Fruit fly (Drosophila melanogaster): ENCODE data around the gene Dscam4.

Gene Dscam4

DNA sequence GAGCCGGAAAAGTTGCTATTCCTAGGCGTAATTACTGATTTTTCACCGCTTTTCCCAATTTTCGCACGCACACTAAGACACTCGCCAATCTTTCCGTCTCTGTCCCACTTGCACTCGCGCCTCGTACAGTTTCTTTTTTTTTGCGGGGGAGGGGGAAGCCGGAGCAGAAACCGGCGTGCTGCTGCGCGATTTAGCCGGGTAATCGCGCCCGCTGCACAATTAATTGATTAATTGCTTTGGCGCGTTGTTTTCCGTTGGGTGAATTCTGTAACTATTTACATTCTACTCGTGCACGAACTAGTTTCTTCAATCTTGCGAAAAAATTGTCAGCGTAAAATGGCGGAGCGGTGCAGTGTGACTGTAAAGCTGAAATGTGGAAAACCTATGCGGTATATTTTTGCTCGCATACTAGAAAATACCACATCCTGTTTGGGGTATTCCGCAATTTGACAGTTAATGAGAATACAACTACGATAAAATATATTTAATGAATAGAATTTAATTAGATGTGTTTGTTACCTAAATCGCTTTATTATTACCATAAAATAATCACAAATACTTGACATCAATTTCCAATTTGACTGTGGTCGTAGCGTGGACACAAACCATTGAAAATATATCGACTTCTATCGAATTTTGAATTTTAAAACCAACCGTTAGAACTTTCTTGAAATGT lies 76.8 kb downstream of the Dscam4 start, which contains the start of gene Cpsf6 (continued):
- TF ChIP-seq CoRest (tag; optimal IDR thresholded peaks at IDR 0.05) (peak; percentile 86), Gsc (GFP tag; IDR thresholded peaks at IDR 0.05) (no peak), gcm2 (GFP tag; optimal IDR thresholded peaks at IDR 0.05) (no peak), YL-1 (GFP tag; optimal IDR thresholded peaks at IDR 0.05) (peak; percentile 89), Xbp1 (GFP tag; optimal IDR thresholded peaks at IDR 0.05) (peak; percentile 64), CG1233 (GFP tag; optimal IDR thresholded peaks at IDR 0.05) (peak; percentile 33), Fer1 (GFP tag; optimal IDR thresholded peaks at IDR 0.05) (no peak), CG32772 (GFP tag; IDR thresholded peaks at IDR 0.05) (no peak), dpn (GFP tag; optimal IDR thresholded peaks at IDR 0.05) (peak; percentile 52 to 71), CG31441 (GFP tag; IDR thresholded peaks at IDR 0.05) (peak; percentile 61), CG34376 (GFP tag; optimal IDR thresholded peaks at IDR 0.05) (no peak), CG17802 (tag; optimal IDR thresholded peaks at IDR 0.05) (peak; percentile 29), CG1792 (GFP tag; optimal IDR thresholded peaks at IDR 0.05) (no peak), Stat92E (GFP tag; optimal IDR thresholded peaks at IDR 0.05) (no peak), TFAM (GFP tag; optimal IDR thresholded peaks at IDR 0.05) (no peak), ewg (GFP tag; optimal IDR thresholded peaks at IDR 0.05) (peak; percentile 19), kah (GFP tag; optimal IDR thresholded peaks at IDR 0.05) (no peak), stwl (tag; optimal IDR thresholded peaks at IDR 0.05) (peak; percentile 60), CG2712 (tag; optimal IDR thresholded peaks at IDR 0.05) (peak; percentile 78), cg (GFP tag; optimal IDR thresholded peaks at IDR 0.05) (peak; percentile 97), CG7556 (GFP tag; optimal IDR thresholded peaks at IDR 0.05) (no peak), MESR4 (GFP tag; optimal IDR thresholded peaks at IDR 0.05) (peak; percentile 90), Lhr (GFP tag; optimal IDR thresholded peaks at IDR 0.05) (peak; percentile 80), ham (GFP tag; IDR thresholded peaks at IDR 0.05) (no peak), unc-4 (GFP tag; IDR thresholded peaks at IDR 0.05; ENCODE audit: partially characterized antibody) (peak; percentile 29; the same call in 1 of the 2 replicates), h (optimal IDR thresholded peaks at IDR 0.05) (no peak), dmrt11E (tag; optimal IDR thresholded peaks at IDR 0.05) (peak; percentile 66), CG16815 (GFP tag; optimal IDR thresholded peaks at IDR 0.05) (peak; percentile 22), ems (GFP tag; optimal IDR thresholded peaks at IDR 0.05) (peak; percentile 35), dan (GFP tag; IDR thresholded peaks at IDR 0.05) (no peak), Hmr (GFP tag; optimal IDR thresholded peaks at IDR 0.05) (peak; percentile 57), phol (tag; optimal IDR thresholded peaks at IDR 0.05) (peak; percentile 98), NK7.1 (GFP tag; optimal IDR thresholded peaks at IDR 0.05) (no peak), CG10979 (tag; optimal IDR thresholded peaks at IDR 0.05) (peak; percentile 64), slou (GFP tag; optimal IDR thresholded peaks at IDR 0.05) (no peak), sima (GFP tag; optimal IDR thresholded peaks at IDR 0.05) (no peak), eyg (GFP tag; optimal IDR thresholded peaks at IDR 0.05) (no peak), Oaz (GFP tag; IDR thresholded peaks at IDR 0.05) (peak; percentile 31; the same call in 1 of the 2 replicates), Mad (GFP tag; optimal IDR thresholded peaks at IDR 0.05) (peak; percentile 47), CHES-1-like (GFP tag; optimal IDR thresholded peaks at IDR 0.05) (peak; percentile 66), kni (GFP tag; optimal IDR thresholded peaks at IDR 0.05) (no peak), CrebB (tag; optimal IDR thresholded peaks at IDR 0.05) (no peak), CG11695 (GFP tag; IDR thresholded peaks at IDR 0.05) (peak; percentile 60; the same call in 2 of the 3 replicates), corto (GFP tag; optimal IDR thresholded peaks at IDR 0.05) (no peak), jumu (GFP tag; optimal IDR thresholded peaks at IDR 0.05) (no peak), CG10267 (tag; optimal IDR thresholded peaks at IDR 0.05) (peak; percentile 79), crol (GFP tag; IDR thresholded peaks at IDR 0.05) (peak; percentile 94), CG7271 (tag; optimal IDR thresholded peaks at IDR 0.05) (peak; percentile 42), crc (GFP tag; optimal IDR thresholded peaks at IDR 0.05) (no peak), Atf-2 (GFP tag; optimal IDR thresholded peaks at IDR 0.05) (no peak)
